Fruit fly (Drosophila melanogaster): ENCODE data around the gene CG13813.

The CG13813 gene

dm6 chr3L:20241987-20242982 lies 10.8 kb downstream of the CG13813 start (continued):
- no peak for TF ChIP-seq grn (GFP tag; optimal IDR thresholded peaks at IDR 0.05)
- TF ChIP-seq ken (GFP tag; IDR thresholded peaks at IDR 0.05) = peak; percentile 59; the same call in 2 of the 3 replicates
- TF ChIP-seq Sox100B (GFP tag; optimal IDR thresholded peaks at IDR 0.05) = peak; percentile 66
- TF ChIP-seq CG6791 (GFP tag; IDR thresholded peaks at IDR 0.05; ENCODE audit: partially characterized antibody) = peak; percentile 45; the same call in 1 of the 3 replicates
- no peak for TF ChIP-seq NC2β (GFP tag; optimal IDR thresholded peaks at IDR 0.05)
- peak; percentile 55 for TF ChIP-seq Neu2 (GFP tag; optimal IDR thresholded peaks at IDR 0.05; ENCODE audit: borderline replicate concordance)
- no peak for TF ChIP-seq shn (GFP tag; optimal IDR thresholded peaks at IDR 0.05)
- no peak for TF ChIP-seq usp (GFP tag; optimal IDR thresholded peaks at IDR 0.05)
- TF ChIP-seq gt (GFP tag; IDR thresholded peaks at IDR 0.05) = no peak
- peak; percentile 65 for TF ChIP-seq Dref (GFP tag; IDR thresholded peaks at IDR 0.05)
- TF ChIP-seq CG18011 (GFP tag; optimal IDR thresholded peaks at IDR 0.05) = no peak
- TF ChIP-seq lilli (GFP tag; optimal IDR thresholded peaks at IDR 0.05) = peak; percentile 52
- 0 out of 2 replicates have a peak, but pooled peaks have one; percentile 34 for TF ChIP-seq sisA (GFP tag; IDR thresholded peaks at IDR 0.05)
- peak; percentile 42 for TF ChIP-seq CG6272 (GFP tag; IDR thresholded peaks at IDR 0.05)
- peak; percentile 53 for TF ChIP-seq Meics (GFP tag; optimal IDR thresholded peaks at IDR 0.05)
- no peak for TF ChIP-seq dimm (GFP tag; IDR thresholded peaks at IDR 0.05)
- peak; percentile 27 for TF ChIP-seq az2 (GFP tag; optimal IDR thresholded peaks at IDR 0.05)
- TF ChIP-seq oc (tag; optimal IDR thresholded peaks at IDR 0.05) = no peak
- TF ChIP-seq CG6654 (GFP tag; optimal IDR thresholded peaks at IDR 0.05) = no peak
- TF ChIP-seq CG7357 (GFP tag; IDR thresholded peaks at IDR 0.05) = no peak; the same call in 2 of the 3 replicates
- no peak for TF ChIP-seq ac (GFP tag; optimal IDR thresholded peaks at IDR 0.05)
- no peak for TF ChIP-seq CG7271 (tag; optimal IDR thresholded peaks at IDR 0.05)
- no peak for TF ChIP-seq salm (tag; optimal IDR thresholded peaks at IDR 0.05)
- TF ChIP-seq hth (optimal IDR thresholded peaks at IDR 0.05) = no peak
- no peak for TF ChIP-seq gsb-n (tag; optimal IDR thresholded peaks at IDR 0.05)
- TF ChIP-seq CG16779 (GFP tag; IDR thresholded peaks at IDR 0.05) = no peak
- peak; percentile 53 for TF ChIP-seq CG2712 (tag; optimal IDR thresholded peaks at IDR 0.05)
- peak; percentile 47 for TF ChIP-seq cwo (GFP tag; optimal IDR thresholded peaks at IDR 0.05)
- TF ChIP-seq CG14050 (GFP tag; IDR thresholded peaks at IDR 0.05) = peak; percentile 32
- TF ChIP-seq CG17912 (GFP tag; optimal IDR thresholded peaks at IDR 0.05) = peak; percentile 61
- peak; percentile 59 for TF ChIP-seq stc (GFP tag; IDR thresholded peaks at IDR 0.05)
- peak; percentile 32 for TF ChIP-seq CG4820 (GFP tag; optimal IDR thresholded peaks at IDR 0.05)
- no peak for TF ChIP-seq vfl (GFP tag; optimal IDR thresholded peaks at IDR 0.05)
- peak; percentile 68 for TF ChIP-seq phol (tag; optimal IDR thresholded peaks at IDR 0.05)
- peak; percentile 54 for TF ChIP-seq CG12299 (tag; optimal IDR thresholded peaks at IDR 0.05)
- TF ChIP-seq Camta (GFP tag; optimal IDR thresholded peaks at IDR 0.05) = no peak
- no peak for TF ChIP-seq zfh2 (GFP tag; optimal IDR thresholded peaks at IDR 0.05)
- TF ChIP-seq jigr1 (GFP tag; IDR thresholded peaks at IDR 0.05) = peak; percentile 51; the same call in 2 of the 3 replicates
- TF ChIP-seq CG17385 (GFP tag; optimal IDR thresholded peaks at IDR 0.05) = peak; percentile 48
- TF ChIP-seq pita (GFP tag; optimal IDR thresholded peaks at IDR 0.05) = no peak
- peak; percentile 58 for TF ChIP-seq Nf-YC (tag; optimal IDR thresholded peaks at IDR 0.05)
- TF ChIP-seq tin (GFP tag; optimal IDR thresholded peaks at IDR 0.05) = peak; percentile 41
- TF ChIP-seq CG4404 (GFP tag; IDR thresholded peaks at IDR 0.05) = peak; percentile 43
- TF ChIP-seq CG1603 (tag; optimal IDR thresholded peaks at IDR 0.05) = peak; percentile 6
- TF ChIP-seq lola (GFP tag; optimal IDR thresholded peaks at IDR 0.05) = peak in 1 of 3 experiments; percentile 53
- TF ChIP-seq CG8359 (GFP tag; optimal IDR thresholded peaks at IDR 0.05; ENCODE audit: borderline replicate concordance) = no peak
- TF ChIP-seq dm (GFP tag; optimal IDR thresholded peaks at IDR 0.05) = no peak
- peak; percentile 8 for TF ChIP-seq CG10654 (GFP tag; optimal IDR thresholded peaks at IDR 0.05)
